Fruit fly (Drosophila melanogaster) whole organism, wandering third instar larva: ENCODE results near the gene Pdfr.

Experiments
- CG32264 ChIP-seq: fragments of 200-800 bp; sonication (Bioruptor generic); optimal IDR thresholded peaks from 2 replicates; lab custom pipeline; 2016; ENCODE audit warnings: missing biosample characterization, missing genetic modification characterization
- N ChIP-seq: fragments of >200 bp; optimal IDR thresholded peaks from 2 replicates; lab custom pipeline; 2018; ENCODE audit warnings: missing biosample characterization, missing external identifiers, missing genetic modification characterization
- Vsx2 ChIP-seq: fragments of 200-300, 225-300 bp; sonication (Bioruptor generic); optimal IDR thresholded peaks from 2 replicates; lab custom pipeline; 2018; ENCODE audit warnings: missing biosample characterization, missing genetic modification characterization; ENCODE audit not compliant: partially characterized antibody
- brk ChIP-seq: fragments of 200-800 bp; sonication (Bioruptor generic); optimal IDR thresholded peaks from 2 replicates; lab custom pipeline; 2016; ENCODE audit warnings: missing biosample characterization, mild to moderate bottlenecking, missing genetic modification characterization
- lola ChIP-seq: fragments of >200 bp; optimal IDR thresholded peaks from 2 replicates; lab custom pipeline; 2017; ENCODE audit warnings: missing biosample characterization, missing genetic modification characterization
- psq ChIP-seq: fragments of 200-800 bp; sonication (Bioruptor generic); optimal IDR thresholded peaks from 3 replicates; lab custom pipeline; 2017; ENCODE audit warnings: missing biosample characterization, mild to moderate bottlenecking, missing genetic modification characterization, moderate library complexity
- woc ChIP-seq: sonication (Bioruptor generic); optimal IDR thresholded peaks from 2 replicates; lab custom pipeline; 2016; ENCODE audit warnings: missing biosample characterization, mild to moderate bottlenecking, missing genetic modification characterization

DNA sequence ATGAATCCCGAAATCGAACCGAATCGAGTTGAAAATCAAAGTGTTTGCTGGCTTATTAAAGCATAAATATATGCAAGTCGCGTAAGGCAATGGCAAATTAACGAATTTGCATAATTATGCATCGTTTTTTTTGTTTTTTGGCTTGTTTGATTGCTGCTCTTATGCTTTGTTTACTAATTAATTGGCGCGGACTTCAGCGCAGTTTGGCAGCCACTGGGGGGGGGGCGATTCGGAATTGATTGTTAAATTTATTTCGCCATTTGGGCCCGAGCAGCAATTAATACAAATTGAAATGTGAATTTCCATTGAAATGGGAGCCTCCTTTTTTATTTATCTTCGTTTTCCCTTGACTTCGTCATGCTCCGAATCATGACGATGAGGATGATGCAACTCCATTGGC lies 12.5 kb upstream of the Pdfr start:
- no peak for TF ChIP-seq brk
- TF ChIP-seq lola (GFP tag; lab: Kevin White, UChicago) = no peak
- TF ChIP-seq woc (GFP tag; lab: Kevin White, UChicago) = no peak
- TF ChIP-seq CG32264 (GFP tag; lab: Kevin White, UChicago) = no peak
- no peak for TF ChIP-seq N (GFP tag; lab: Kevin White, UChicago)
- no peak for TF ChIP-seq Vsx2 (GFP tag; lab: Kevin White, UChicago)
- no peak for TF ChIP-seq psq (GFP tag; lab: Kevin White, UChicago)
